Worm (Caenorhabditis elegans): ENCODE data around the gene R01H2.8.

DNA sequence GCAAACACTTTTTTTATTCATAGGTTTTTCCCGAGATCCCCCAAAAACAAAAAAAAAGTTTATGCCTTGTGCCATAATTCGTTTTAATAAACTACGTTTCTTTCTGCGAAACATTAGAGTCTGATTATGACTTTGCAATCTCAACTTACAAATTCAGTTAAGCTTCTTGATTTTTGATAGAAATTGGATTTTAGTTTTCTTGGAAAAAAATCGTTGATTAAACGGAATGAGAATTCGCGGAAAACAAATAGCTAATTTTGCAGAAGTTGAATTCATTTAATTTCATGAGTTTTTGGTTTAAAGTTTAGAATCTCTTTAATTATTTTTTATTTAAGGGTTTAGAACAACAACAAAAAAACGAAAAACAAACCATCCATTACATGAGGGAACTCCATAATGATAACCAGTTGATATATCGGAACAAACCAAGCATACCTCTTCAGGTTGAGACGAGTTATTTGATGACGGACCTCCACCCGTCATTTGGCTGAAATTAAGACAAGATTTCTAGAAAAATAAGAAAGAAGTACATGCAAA, 46.2 kb downstream of the R01H2.8 start, which contains the start of gene nhr-10:
- peak; percentile 71 for TF ChIP-seq fkh-8 (tag; optimal IDR thresholded peaks at IDR 0.05)
- no peak for TF ChIP-seq hpl-2 (GFP tag; optimal IDR thresholded peaks at IDR 0.05)
- TF ChIP-seq zag-1 (tag; optimal IDR thresholded peaks at IDR 0.05): no peak
- no peak for TF ChIP-seq skn-1 (tag; optimal IDR thresholded peaks at IDR 0.05)
- no peak for TF ChIP-seq rnt-1 (tag; optimal IDR thresholded peaks at IDR 0.05)
- TF ChIP-seq nhr-28 (tag; optimal IDR thresholded peaks at IDR 0.05): no peak
- no peak for TF ChIP-seq ceh-82 (tag; optimal IDR thresholded peaks at IDR 0.05)
- no peak for TF ChIP-seq nhr-76 (tag; optimal IDR thresholded peaks at IDR 0.05)
- TF ChIP-seq blmp-1 (tag; optimal IDR thresholded peaks at IDR 0.05): no peak
